Fruit fly (Drosophila melanogaster) whole organism, prepupa: Measurements from ENCODE around the gene Hex-t2.

Experiments used
- Blimp-1 ChIP-seq: fragments of 200-800 bp; sonication (Bioruptor generic); optimal IDR thresholded peaks from 3 replicates; lab custom pipeline; 2017; ENCODE audit warnings: missing biosample characterization, missing genetic modification characterization, mild to moderate bottlenecking, moderate library complexity, missing genetic modification reagents
- CG10631 ChIP-seq: fragments of 200-800 bp; sonication (Bioruptor generic); optimal IDR thresholded peaks from 2 replicates; lab custom pipeline; 2016; ENCODE audit warnings: missing biosample characterization, missing genetic modification characterization
- Sox102F ChIP-seq: fragments of 200-800 bp; sonication (Bioruptor generic); optimal IDR thresholded peaks from 2 replicates; lab custom pipeline; 2016; ENCODE audit warnings: missing biosample characterization, mild to moderate bottlenecking, missing genetic modification characterization
- fd59A ChIP-seq: fragments of 200-800 bp; sonication (Bioruptor generic); optimal IDR thresholded peaks from 2 replicates; lab custom pipeline; 2017; ENCODE audit warnings: missing biosample characterization, mild to moderate bottlenecking, missing genetic modification characterization, missing genetic modification reagents

DNA sequence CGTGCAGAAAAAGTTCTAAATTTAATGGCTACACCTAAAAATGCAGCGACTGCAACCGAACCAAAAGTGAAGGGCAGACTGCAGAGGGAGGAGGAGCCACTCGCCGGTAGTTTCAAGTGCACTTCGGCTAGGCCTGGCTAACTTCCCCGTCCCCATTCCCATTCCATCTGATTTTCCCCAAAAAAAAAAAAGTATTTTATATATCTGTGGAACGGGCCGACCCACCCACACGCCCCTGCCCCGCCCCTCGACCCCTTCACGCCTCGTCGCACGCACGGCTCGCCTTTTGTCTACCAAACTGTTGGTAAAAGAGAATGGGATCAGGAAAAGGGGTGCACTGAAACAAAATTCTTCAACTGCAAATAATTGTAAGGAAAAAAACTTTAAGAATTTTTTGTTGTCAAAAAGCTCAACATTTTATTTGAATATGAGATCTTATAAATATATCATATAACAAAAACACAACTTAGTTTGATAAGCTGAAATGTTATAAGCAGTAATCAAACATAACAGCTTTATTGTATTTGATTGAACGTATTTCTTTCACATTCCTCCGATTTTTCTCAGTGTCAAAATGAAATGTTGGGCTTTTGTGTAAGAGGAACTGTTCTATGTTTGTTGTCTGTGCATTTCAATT, 6.5 kb upstream of the Hex-t2 start:
- no peak for TF ChIP-seq Blimp-1 (GFP tag; lab: Kevin White, UChicago)
- TF ChIP-seq fd59A (GFP tag; lab: Kevin White, UChicago): no peak
- TF ChIP-seq Sox102F (GFP tag; lab: Kevin White, UChicago): no peak
- peak; percentile 43 for TF ChIP-seq CG10631 (GFP tag; lab: Kevin White, UChicago)
